Worm (Caenorhabditis elegans): ENCODE results near the gene zip-8.

ce11 chrIII:6447521-6447920 lies 31.2 kb upstream of the zip-8 start:
- TF ChIP-seq nhr-11 (tag; optimal IDR thresholded peaks at IDR 0.05) (peak; percentile 40), snpc-4 (tag; optimal IDR thresholded peaks at IDR 0.05) (peak; percentile 32), nhr-237 (tag; optimal IDR thresholded peaks at IDR 0.05) (no peak), ama-1 (optimal IDR thresholded peaks at IDR 0.05) (no peak), elt-3 (tag; optimal IDR thresholded peaks at IDR 0.05) (no peak), lin-39 (tag; optimal IDR thresholded peaks at IDR 0.05) (no peak), pha-4 (tag; optimal IDR thresholded peaks at IDR 0.05) (peak; percentile 56), skn-1 (tag; optimal IDR thresholded peaks at IDR 0.05) (no peak), ceh-82 (tag; optimal IDR thresholded peaks at IDR 0.05) (no peak), nhr-77 (tag; optimal IDR thresholded peaks at IDR 0.05) (no peak)
